Fruit fly (Drosophila melanogaster) whole organism, pupa: ENCODE measurements around the gene dmrt93B.

Experiments
- CG12605 ChIP-seq: fragments of 200-800 bp; sonication (Bioruptor generic); IDR thresholded peaks from 2 replicates; pipeline ENCODE4 v1.3.6; 2022; ENCODE audit warnings: missing biosample characterization, missing genetic modification characterization
- CG15710 ChIP-seq: fragments of 200-800 bp; sonication (Bioruptor generic); optimal IDR thresholded peaks from 2 replicates; lab custom pipeline; 2018; ENCODE audit warnings: missing biosample characterization, mild to moderate bottlenecking, missing genetic modification characterization, moderate library complexity
- CG17806 ChIP-seq: fragments of 200-800 bp; sonication (Bioruptor generic); optimal IDR thresholded peaks from 2 replicates; lab custom pipeline; 2018; ENCODE audit warnings: missing biosample characterization, mild to moderate bottlenecking, missing genetic modification characterization, moderate library complexity
- CG34367 ChIP-seq: fragments of 200-800 bp; sonication (Bioruptor generic); optimal IDR thresholded peaks from 2 replicates; lab custom pipeline; 2018; ENCODE audit warnings: missing biosample characterization, mild to moderate bottlenecking, missing genetic modification characterization
- CG4496 ChIP-seq: fragments of 200-800 bp; sonication (Bioruptor generic); IDR thresholded peaks from 3 replicates; pipeline ENCODE4 v1.3.6; 2022; ENCODE audit warnings: missing biosample characterization, missing genetic modification characterization
- CG8159 ChIP-seq: fragments of 200-800 bp; sonication (Bioruptor generic); optimal IDR thresholded peaks from 3 replicates; lab custom pipeline; 2018; ENCODE audit warnings: missing biosample characterization, mild to moderate bottlenecking, missing genetic modification characterization, moderate library complexity
- CG8301 ChIP-seq: fragments of 200-800 bp; sonication (Bioruptor generic); optimal IDR thresholded peaks from 2 replicates; lab custom pipeline; 2018; ENCODE audit warnings: missing biosample characterization, mild to moderate bottlenecking, missing genetic modification characterization
- EcR ChIP-seq: fragments of 200-800 bp; sonication (Bioruptor generic); optimal IDR thresholded peaks from 3 replicates; lab custom pipeline; 2019; ENCODE audit warnings: missing biosample characterization, missing genetic modification characterization, mild to moderate bottlenecking, moderate library complexity, missing genetic modification reagents
- Pif1A ChIP-seq: fragments of 200-800 bp; sonication (Bioruptor generic); optimal IDR thresholded peaks from 3 replicates; lab custom pipeline; 2016; ENCODE audit warnings: missing biosample characterization, missing genetic modification characterization
- Pif1B ChIP-seq: fragments of 200-800 bp; sonication (Bioruptor generic); optimal IDR thresholded peaks from 3 replicates; lab custom pipeline; 2016; ENCODE audit warnings: missing biosample characterization, missing genetic modification characterization
- Snoo ChIP-seq: fragments of 200-800 bp; sonication (Bioruptor generic); optimal IDR thresholded peaks from 3 replicates; lab custom pipeline; 2017; ENCODE audit warnings: missing biosample characterization, mild to moderate bottlenecking, missing genetic modification characterization, inconsistent platforms
- fd96Ca ChIP-seq: fragments of 200-800 bp; sonication (Bioruptor generic); IDR thresholded peaks from 3 replicates; pipeline ENCODE4 v1.3.6; 2022; ENCODE audit warnings: missing biosample characterization, missing genetic modification characterization
- rn ChIP-seq: fragments of 200-800 bp; sonication (Bioruptor generic); IDR thresholded peaks from 2 replicates; pipeline ENCODE4 v1.3.6; 2022; ENCODE audit warnings: missing biosample characterization, missing genetic modification characterization

- no peak for TF ChIP-seq CG17806 (tag; lab: Kevin White, UChicago)
- TF ChIP-seq Pif1B (GFP tag; lab: Kevin White, UChicago), result no peak
- TF ChIP-seq CG12605 (GFP tag; lab: Robert Waterston, UW), result no peak
- no peak for TF ChIP-seq rn
- TF ChIP-seq Pif1A (GFP tag; lab: Kevin White, UChicago), result no peak
- no peak for TF ChIP-seq CG8301
- no peak for TF ChIP-seq CG4496
- no peak for TF ChIP-seq EcR
- no peak for TF ChIP-seq CG15710
- TF ChIP-seq CG8159 (tag; lab: Kevin White, UChicago), result no peak
- no peak for TF ChIP-seq fd96Ca (GFP tag; lab: Robert Waterston, UW)
- no peak for TF ChIP-seq Snoo (tag; lab: Kevin White, UChicago)
- TF ChIP-seq CG34367, result no peak
These were observed 3.8 kb downstream of the dmrt93B start for dm6 chr3R:21077577-21077976.
